Worm (Caenorhabditis elegans): ENCODE data around the gene scl-15.

- TF ChIP-seq nhr-76 (tag; optimal IDR thresholded peaks at IDR 0.05): no peak
- TF ChIP-seq lsy-12 (tag; optimal IDR thresholded peaks at IDR 0.05): no peak
Measured at ce11 chrII:3245836-3246235, 38.6 kb downstream of the scl-15 start, which contains the start of gene C17F4.7.

Measured in whole organism, L3 larva.